Worm (Caenorhabditis elegans) whole organism, dauer: ENCODE data around the gene enri-1.

Source experiments
- unc-62 ChIP-seq: sonication (generic microtip); optimal IDR thresholded peaks from 2 replicates; lab custom pipeline; 2017; ENCODE audit warnings: missing biosample characterization, missing genetic modification reagents, missing genetic modification characterization

The enri-1 gene

DNA sequence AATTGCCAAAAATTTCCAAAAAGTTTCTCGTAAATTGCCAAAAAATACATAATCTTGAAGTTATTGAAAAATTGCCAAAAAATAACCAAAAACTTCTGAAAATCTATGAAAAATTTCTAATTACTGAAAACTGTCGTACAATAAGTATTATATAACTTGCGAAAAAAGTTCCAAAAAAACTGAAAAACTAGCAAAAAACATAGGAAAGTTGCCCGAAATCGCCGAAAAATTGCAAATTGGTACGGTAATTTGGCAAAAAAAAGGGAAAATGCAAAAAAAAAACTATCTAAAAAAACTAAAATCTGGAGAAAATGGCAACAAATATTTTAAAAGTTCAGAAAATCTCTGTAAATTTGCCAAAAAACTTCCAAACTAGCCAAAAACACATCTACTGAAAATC, at the start of gene enri-1:
enri-1 (minus strand) TSS at position 101 of the 400 bp plus-strand sequence.
- no peak for TF ChIP-seq unc-62 (GFP tag; lab: Kevin White, UChicago)

DNA sequence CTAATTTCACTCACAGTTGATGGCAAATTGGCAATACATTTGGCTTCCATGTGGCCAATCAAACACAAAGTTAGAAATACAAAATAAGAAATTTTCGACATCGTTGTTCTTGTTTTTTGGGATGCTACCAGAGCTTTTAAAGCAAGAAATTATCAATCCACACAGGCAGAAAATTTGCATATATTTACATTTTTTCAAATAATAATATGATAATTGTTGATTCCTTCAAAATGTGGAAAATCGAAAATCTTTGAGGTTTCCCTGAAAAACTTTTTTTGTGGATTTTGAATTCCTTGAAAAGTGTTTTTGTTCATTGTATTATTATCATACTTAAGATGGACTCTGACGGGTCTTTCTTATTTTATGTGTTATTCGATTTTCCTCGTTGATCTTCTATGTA, 49.5 kb upstream of the enri-1 start, which contains the start of gene F16G10.10:
F16G10.10 (minus strand) TSS at position 101 of the 400 bp plus-strand sequence.
- no peak for TF ChIP-seq unc-62 (GFP tag; lab: Kevin White, UChicago)

DNA sequence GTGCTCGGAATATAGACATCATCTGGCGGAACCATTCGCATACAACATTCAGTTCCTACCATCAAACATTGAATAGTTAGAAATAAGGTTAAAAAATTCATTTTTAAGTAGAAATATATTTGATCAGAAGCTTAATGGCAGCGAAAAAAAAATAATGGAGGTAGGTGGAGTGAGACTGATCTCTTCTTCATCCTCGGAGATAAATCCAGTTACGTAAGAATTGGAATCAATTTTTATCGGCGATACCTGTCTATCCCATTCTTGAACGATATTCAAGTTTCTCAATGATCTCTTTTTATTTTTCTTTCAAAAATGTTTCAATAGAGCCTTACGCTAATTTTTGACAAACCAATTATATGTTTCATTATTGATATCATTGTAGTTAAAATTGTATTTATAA, 44.1 kb upstream of the enri-1 start, which contains the start of gene F16G10.9:
F16G10.9 (minus strand) TSS at position 101 of the 400 bp plus-strand sequence.
- no peak for TF ChIP-seq unc-62 (GFP tag; lab: Kevin White, UChicago)

DNA sequence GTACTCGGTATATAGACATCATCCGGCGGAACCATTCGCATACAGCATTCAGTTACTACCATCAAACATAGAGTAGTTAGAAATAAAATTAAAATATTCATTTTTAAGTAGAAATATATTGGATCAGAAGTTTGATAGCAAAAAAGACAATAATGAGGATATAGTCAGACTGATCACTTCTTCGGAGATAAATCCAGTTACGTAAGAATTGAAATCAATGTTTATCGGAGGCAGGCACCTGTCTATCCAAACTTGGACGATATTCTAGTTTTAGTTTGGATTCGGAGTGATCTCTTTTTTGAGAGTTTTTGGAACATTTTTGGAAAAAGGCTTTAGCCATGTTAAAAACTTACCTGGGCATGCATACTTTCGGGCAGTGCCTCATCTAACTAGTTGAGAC, 41.9 kb upstream of the enri-1 start, which contains the start of gene F16G10.8:
F16G10.8 (minus strand) TSS at position 101 of the 400 bp plus-strand sequence.
- no peak for TF ChIP-seq unc-62 (GFP tag; lab: Kevin White, UChicago)

DNA sequence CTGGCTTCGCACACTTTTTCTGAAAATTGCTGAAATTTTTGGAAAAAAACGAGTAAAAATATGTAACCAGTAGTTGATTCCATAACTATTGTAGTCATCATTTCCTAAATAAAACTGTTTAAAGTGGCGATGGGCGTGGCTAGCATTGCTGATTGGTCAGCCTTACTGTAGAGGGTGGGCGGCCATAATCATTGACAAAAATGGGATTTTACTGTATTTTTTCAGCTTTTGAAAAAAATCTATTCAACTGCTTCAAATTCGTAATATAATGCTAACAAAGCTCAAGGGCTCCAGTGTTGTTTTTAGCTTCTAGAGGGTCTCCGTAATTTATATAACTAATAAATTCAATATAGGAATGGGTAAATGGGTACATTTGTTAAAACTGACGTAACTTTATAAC, 38.8 kb upstream of the enri-1 start, which contains the start of gene F16G10.7:
F16G10.7 (minus strand) TSS at position 101 of the 400 bp plus-strand sequence.
- no peak for TF ChIP-seq unc-62 (GFP tag; lab: Kevin White, UChicago)

DNA sequence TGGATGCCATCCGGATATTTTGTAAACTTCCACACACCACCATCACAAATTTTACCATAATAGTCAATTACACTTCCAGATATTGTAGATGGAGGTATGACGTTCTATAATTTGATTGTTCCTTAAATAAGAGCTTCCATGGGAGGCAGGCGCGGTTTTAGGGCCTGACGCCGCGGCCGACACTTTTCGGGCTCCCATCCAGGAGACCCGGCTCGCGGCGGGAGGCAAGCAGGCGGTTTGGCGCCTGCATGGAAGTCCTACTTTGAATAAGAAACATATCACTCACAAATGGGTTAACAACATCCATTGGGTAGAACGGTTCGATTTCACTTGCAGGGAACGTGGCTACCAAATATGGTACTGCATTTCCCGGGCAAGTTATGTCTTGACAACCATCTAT, 38.3 kb upstream of the enri-1 start:
- TF ChIP-seq unc-62 (GFP tag; lab: Kevin White, UChicago) = no peak

DNA sequence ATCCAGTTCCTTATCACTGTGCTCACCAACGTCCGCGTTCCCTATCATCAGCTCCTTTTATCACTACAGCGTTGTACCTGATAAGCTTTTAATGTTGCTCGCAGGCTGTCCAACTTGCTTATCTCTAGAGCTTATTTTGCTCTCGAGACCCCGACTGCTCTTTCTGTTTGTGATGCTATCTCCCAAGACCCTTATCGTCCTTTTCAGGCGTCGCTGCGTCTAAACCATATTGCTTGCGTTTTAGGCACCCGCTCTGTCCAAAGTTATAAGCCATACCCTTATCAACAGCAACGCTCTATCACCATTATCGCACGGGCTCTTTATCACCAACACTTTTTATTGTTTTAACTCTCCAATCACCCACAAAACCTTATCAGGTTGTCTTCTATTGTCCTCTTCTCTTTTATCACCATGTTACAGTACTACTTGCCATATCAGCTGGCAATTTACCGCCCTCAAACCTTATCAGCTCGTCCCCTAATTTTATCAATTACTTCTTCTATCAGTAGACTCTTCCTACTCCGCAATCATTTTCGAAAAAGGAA, 37.1 kb upstream of the enri-1 start:
- TF ChIP-seq unc-62 (GFP tag; lab: Kevin White, UChicago) = no peak

DNA sequence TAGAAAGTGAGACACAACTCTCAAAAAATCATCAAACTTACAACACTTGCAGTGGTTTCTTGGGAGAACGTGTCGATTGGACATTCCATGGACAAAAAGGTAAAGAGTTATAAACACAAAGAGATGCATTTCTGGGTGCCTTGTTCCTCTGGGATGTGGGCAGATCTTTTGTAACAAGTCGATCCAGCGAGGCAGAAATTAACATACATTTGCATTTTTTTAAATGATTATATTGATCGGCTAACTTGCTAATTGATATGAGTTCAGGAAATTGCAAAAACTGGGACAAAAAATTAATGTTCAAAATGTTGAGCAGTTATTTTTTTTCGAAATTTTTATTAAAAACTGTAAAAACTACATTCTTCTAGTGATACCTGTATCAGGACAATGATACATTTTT, 36.3 kb upstream of the enri-1 start, which contains the start of gene F16G10.6:
F16G10.6 (minus strand) TSS at position 101 of the 400 bp plus-strand sequence.
- no peak for TF ChIP-seq unc-62 (GFP tag; lab: Kevin White, UChicago)

DNA sequence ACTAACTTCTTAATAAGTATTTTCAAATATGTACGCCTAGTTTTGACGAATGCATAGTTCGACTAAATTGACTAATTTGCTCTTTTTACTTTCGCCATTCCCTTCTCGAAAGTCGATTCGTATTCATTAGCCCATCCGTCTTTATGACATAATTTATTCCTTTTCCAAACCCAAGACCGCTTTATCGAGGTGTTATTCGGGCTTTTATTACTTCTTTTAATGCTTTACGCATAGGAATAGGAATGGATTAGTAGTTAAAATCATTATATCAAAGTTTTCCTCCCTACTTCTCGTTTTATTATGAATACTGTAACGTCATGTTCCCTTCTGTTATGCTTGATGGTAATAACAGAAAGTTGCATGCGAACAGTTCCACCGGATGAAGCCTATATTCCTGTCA, 33.6 kb upstream of the enri-1 start, which contains the start of gene F16G10.2:
F16G10.2 (plus strand) TSS at position 301 of the 400 bp plus-strand sequence.
- no peak for TF ChIP-seq unc-62 (GFP tag; lab: Kevin White, UChicago)

DNA sequence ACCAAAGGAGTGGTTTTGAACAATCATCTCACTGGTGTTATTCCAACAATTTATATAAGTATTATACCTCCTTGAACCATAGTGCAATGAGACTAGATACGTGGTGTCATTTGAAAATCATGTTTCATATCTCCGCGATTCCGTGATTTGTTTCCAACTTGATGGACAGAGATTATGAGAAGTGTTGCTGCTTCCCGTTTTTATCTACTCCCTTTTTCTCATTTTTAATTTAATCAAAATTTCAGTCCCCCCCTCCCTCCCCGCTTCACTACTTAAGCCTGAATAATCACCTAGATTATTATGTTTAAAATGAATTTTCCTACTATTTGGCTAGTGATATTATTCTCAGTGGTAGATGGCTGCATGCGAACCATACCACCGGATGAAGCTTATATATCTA, 30.7 kb upstream of the enri-1 start, which contains the start of gene F16G10.3:
F16G10.3 (plus strand) TSS at position 301 of the 400 bp plus-strand sequence.
- no peak for TF ChIP-seq unc-62 (GFP tag; lab: Kevin White, UChicago)

DNA sequence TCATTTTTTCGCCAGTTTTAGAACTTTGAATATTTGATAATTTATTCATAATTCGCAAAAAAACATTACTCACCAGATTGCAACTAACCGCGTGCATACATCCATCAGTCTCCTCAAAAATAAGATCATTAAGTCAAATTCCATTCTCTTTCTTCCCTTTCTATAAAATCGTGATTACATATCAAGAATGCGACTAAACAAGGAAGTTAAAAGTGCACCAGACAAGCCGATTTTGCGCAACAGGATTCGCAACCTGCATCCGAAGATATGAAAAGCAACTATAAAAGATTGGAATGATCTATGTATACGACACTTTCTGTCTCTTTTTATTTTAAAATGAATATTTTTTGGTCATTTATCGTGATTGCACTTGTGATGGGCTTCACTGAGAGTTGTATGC, 27.5 kb upstream of the enri-1 start, which contains the start of gene hpo-25:
hpo-25 (plus strand) TSS at position 301 of the 400 bp plus-strand sequence.
- no peak for TF ChIP-seq unc-62 (GFP tag; lab: Kevin White, UChicago)

DNA sequence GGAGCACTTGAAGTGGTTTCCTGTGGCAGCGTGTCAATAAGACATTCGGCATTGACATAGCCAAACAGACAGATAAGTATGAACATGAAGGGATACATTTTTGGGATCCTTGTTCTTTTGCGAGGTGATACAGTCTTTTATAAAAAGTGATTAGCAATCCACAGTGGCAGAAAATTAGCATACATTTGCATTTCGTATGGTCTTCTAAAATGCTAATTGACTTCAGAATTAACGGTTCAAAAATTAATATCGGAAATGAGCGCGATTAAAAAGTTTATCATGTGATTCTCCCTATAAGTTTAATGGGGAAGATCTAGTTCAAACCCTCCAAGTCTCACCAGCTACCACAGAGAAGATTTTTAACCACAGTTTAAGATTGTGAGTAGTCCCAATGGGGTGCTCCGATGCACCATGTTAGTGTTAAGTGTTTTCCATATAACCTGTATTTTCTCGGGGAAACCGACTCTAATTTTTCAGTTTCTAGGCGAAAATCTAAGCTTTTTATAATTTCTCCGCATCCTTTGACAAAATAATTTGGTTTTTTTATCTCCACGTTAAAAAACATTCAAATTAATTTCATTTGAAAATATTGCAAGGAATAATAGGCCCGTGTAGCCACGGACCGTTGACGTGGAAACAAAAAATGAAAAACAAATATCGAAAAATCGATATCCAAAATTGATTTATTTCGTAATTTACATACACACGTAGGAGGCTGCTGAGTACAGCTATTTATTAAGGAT, 25.4 kb upstream of the enri-1 start, which contains the start of the genes F43C11.12 and F16G10.5:
F43C11.12 (minus strand) TSS at position 101 of the 743 bp plus-strand sequence.
F16G10.5 (plus strand) TSS at position 693 of the 743 bp plus-strand sequence.
- TF ChIP-seq unc-62 (GFP tag; lab: Kevin White, UChicago) = no peak

DNA sequence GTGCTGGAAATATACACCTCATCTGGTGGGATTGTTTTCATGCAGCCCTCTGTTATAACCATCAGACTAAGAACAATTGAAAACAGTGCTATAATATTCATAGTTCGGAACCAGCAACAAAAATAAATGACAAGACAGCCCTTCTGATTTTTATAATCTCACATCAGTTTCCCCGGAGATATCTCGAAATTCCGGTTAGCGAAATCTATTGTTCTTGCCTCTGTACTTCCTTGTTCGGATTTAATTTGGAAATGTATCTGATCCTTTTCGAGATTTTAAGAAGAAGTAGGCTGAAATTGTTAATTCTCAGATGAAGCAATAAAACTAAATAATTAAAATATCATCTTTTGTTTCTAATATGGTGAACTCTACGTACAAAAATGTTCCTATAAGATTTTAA, 22.3 kb upstream of the enri-1 start, which contains the start of gene F43C11.11:
F43C11.11 (minus strand) TSS at position 101 of the 400 bp plus-strand sequence.
- no peak for TF ChIP-seq unc-62 (GFP tag; lab: Kevin White, UChicago)

DNA sequence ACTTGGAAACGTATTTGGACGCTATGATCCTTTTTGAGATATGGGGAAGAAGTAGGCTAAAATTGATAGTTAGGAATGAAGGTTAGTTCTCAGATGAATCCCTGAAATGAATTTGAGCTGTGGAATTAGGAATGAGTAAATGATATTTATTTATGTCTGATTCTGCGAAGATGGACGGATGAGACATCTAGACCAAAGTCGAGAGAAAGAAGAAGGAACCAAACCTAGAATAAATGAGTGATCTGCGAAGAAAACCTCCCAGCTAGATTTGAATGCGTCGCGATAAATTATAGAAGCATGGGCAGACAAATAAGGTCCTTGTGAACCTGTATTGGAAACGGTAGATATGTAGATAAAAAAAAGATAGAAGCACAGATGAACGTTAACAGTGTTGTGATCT, 18.6 kb upstream of the enri-1 start, which contains the start of gene F43C11.16:
F43C11.16 (minus strand) TSS at position 101 of the 400 bp plus-strand sequence.
- no peak for TF ChIP-seq unc-62 (GFP tag; lab: Kevin White, UChicago)

DNA sequence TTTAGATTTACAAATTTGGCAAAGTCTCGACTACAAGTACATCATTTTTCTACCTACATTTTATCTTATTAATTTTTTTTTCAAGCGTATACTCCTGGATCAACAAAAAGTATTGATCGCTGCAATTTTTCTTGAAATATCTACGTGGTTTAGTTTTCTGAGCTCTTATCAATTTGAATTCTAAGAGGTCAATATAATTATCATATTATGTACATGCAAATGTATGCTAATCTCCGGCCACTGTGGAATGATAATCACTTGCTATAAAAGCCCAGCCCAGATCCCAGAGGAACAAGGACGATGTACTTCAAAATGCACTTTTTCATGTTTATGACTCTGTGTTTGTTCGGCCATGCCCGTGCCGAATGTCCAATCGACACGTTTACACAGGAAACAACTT, 15.4 kb upstream of the enri-1 start, which contains the start of gene F43C11.1:
F43C11.1 (plus strand) TSS at position 301 of the 400 bp plus-strand sequence.
- TF ChIP-seq unc-62 (GFP tag; lab: Kevin White, UChicago) = no peak

DNA sequence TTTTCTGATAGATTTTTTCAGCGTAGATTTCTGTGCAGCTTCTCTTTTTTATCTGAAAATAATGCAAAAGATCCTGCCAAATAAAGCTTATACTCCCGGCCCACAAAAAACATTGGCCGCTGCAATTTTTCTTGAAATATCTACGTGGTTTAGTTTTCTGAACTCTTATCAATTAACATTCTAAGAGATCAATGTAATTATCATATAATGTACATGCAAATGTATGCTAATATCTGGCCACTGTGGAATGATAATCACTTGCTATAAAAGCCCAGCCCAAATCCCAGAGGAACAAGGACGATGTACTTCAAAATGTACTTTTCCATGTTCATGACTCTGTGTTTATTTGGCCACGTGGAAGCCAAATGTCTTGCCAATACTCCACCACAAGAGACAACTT, 13.1 kb upstream of the enri-1 start, which contains the start of gene F43C11.2:
F43C11.2 (plus strand) TSS at position 301 of the 400 bp plus-strand sequence.
- no peak for TF ChIP-seq unc-62 (GFP tag; lab: Kevin White, UChicago)
